Fruit fly (Drosophila melanogaster): ENCODE data around the gene CG3402.

dm6 chr3L:673324-673723 lies 20.6 kb upstream of the CG3402 start:
- no peak for TF ChIP-seq CG8478 (optimal IDR thresholded peaks at IDR 0.05)
- TF ChIP-seq CTCF (optimal IDR thresholded peaks at IDR 0.05) = no peak

Measured in S2 (cell line).